Worm (Caenorhabditis elegans): ENCODE data around the gene clec-35.

The clec-35 gene

DNA sequence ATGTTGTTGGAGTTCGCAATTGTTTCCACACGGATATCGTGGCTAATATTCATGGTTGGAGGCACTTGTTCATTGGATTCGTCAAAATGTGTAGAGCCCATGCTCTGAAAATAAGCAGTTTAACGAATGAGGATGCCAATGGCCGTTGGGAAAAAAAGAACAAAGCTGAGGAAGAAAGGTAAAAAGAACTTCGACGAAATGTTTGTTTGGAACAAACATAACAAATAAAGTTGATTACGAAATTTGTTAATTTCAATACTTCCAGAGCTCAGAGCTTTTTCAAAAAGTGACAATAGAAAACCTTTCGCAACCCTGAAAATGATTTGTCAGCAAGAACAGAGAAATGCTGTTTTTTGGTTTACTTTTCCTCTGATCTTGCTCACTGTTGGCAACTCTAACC is 26.2 kb upstream of the clec-35 start, which contains the start of gene F09C6.3:
TSS of gene F09C6.3 (minus strand) at position 101 of the 400 bp plus-strand sequence.
- TF ChIP-seq nhr-10 (tag; optimal IDR thresholded peaks at IDR 0.05) (no peak), egl-43 (GFP tag; IDR thresholded peaks at IDR 0.05) (no peak), zfp-3 (GFP tag; conservative IDR thresholded peaks at IDR 0.05) (no peak)

DNA sequence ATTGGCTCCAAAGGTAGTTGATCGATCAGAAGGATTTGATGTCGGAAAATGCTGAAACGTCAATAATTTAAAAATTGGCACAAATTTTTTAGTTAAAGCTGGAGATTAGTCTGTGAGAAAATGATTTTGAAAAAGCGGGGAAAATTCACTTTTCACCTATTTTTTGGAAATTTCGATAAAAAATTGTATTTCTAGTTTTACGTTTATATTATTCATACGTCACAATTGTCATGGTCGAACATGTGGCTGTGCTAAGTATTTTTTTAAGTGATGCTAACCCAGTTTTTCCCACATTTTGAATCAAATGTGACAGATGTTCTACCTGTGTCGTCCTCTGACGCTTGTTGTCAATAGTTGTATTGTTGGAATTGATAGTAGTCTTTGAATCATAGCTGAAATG is 25.7 kb upstream of the clec-35 start:
- TF ChIP-seq snpc-1.2 (GFP tag; IDR thresholded peaks at IDR 0.05): no peak
- peak in 1 of 2 experiments; percentile 94 for TF ChIP-seq unc-62 (GFP tag; optimal IDR thresholded peaks at IDR 0.05 in 1 of 2)
- no peak for TF ChIP-seq unc-62 (tag; optimal IDR thresholded peaks at IDR 0.05)

DNA sequence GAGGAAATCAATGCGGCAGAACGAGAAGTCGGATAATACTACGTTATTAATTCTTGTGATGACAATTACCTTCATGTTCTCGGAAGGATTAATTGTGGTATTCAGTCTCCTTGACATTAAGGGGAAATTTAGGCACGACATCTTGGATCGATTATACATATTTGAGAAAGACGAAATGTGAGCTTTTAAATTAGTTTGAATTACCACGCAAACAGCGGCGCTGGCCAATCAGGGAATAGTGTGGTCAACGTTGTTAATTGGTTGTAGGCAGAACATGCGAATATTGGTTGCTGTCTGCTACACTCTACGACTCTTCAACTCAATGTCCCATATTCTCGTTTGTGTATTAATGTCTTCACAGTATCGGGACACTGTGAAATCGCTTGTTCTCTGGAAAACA is 21.1 kb upstream of the clec-35 start, which contains the start of gene F49A5.10:
TSS of gene F49A5.10 (plus strand) at position 301 of the 400 bp plus-strand sequence.
- no peak for TF ChIP-seq lin-39 (tag; optimal IDR thresholded peaks at IDR 0.05)
- TF ChIP-seq F49E8.2 (tag; optimal IDR thresholded peaks at IDR 0.05; ENCODE audit: borderline replicate concordance): no peak

DNA sequence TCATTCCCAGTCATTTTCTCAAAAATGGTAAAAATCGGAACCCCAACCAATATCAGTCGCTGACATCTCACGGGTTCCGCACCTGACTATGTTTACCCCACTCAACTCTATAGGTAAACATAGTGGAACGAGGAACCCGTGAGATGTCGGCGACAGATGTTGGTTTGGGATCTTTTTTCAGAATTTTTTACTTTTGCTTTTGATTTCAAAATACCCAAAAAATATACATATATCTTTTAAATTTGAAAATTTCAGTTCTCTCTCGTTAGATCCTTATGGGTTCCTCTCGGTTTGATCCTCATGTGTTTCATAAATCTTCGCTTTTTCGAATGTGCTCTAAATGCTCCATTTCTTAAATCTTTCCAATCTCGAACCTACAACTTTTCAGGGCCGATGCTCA is 19.8 kb upstream of the clec-35 start, which contains the start of gene srw-23:
TSS of gene srw-23 (plus strand) at position 301 of the 400 bp plus-strand sequence.
- TF ChIP-seq unc-62 (GFP tag; optimal IDR thresholded peaks at IDR 0.05 in 1 of 2): peak in 1 of 2 experiments; percentile 28
- no peak for TF ChIP-seq unc-62 (tag; optimal IDR thresholded peaks at IDR 0.05)
- TF ChIP-seq lin-39 (tag; optimal IDR thresholded peaks at IDR 0.05): no peak

DNA sequence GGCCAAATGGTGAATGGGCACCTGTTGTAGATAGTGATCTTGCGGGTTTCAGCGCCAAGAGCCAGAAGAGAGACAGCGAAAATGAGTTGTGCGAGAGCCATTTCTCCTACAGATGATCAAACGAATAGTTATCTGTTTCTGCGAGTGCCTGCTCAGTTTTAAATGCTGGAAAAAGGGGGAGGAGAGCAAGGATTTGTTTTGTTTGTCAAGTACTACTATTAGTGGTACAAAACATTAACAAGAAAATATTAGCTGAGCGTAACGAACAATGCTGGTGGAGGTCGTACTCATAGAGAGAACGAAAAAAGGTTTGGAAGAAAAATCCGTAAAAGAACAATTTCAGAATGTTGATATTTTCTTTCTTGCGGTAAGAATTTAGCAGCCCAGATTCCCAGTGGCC is 17.5 kb upstream of the clec-35 start, which contains the start of gene thn-4:
TSS of gene thn-4 (minus strand) at position 101 of the 400 bp plus-strand sequence.
- TF ChIP-seq lir-3 (tag; optimal IDR thresholded peaks at IDR 0.05) (no peak), hif-1 (tag; optimal IDR thresholded peaks at IDR 0.05) (no peak), ZK546.5 (tag; optimal IDR thresholded peaks at IDR 0.05) (no peak), F37D6.2 (tag; optimal IDR thresholded peaks at IDR 0.05) (no peak), mes-2 (tag; optimal IDR thresholded peaks at IDR 0.05; ENCODE audit: poor library complexity, severe bottlenecking) (no peak), daf-19 (GFP tag; conservative IDR thresholded peaks at IDR 0.05) (no peak), snpc-1.2 (GFP tag; IDR thresholded peaks at IDR 0.05) (no peak), hlh-30 (tag; optimal IDR thresholded peaks at IDR 0.05; ENCODE audit: insufficient read depth) (no peak), unc-39 (tag; optimal IDR thresholded peaks at IDR 0.05) (no peak), zip-11 (GFP tag; IDR thresholded peaks at IDR 0.05) (no peak), set-16 (GFP tag; IDR thresholded peaks at IDR 0.05) (no peak), nhr-77 (tag; optimal IDR thresholded peaks at IDR 0.05) (no peak), jun-1 (tag; optimal IDR thresholded peaks at IDR 0.05) (no peak), mxl-3 (GFP tag; optimal IDR thresholded peaks at IDR 0.05) (no peak), mdt-29 (GFP tag; IDR thresholded peaks at IDR 0.05) (no peak), duxl-1 (tag; optimal IDR thresholded peaks at IDR 0.05; ENCODE audit: poor library complexity) (no peak), php-3 (GFP tag; IDR thresholded peaks at IDR 0.05) (no peak), F49E8.2 (tag; optimal IDR thresholded peaks at IDR 0.05; ENCODE audit: borderline replicate concordance) (no peak), zip-2 (tag; optimal IDR thresholded peaks at IDR 0.05) (no peak), ceh-20 (GFP tag; IDR thresholded peaks at IDR 0.05) (no peak)

DNA sequence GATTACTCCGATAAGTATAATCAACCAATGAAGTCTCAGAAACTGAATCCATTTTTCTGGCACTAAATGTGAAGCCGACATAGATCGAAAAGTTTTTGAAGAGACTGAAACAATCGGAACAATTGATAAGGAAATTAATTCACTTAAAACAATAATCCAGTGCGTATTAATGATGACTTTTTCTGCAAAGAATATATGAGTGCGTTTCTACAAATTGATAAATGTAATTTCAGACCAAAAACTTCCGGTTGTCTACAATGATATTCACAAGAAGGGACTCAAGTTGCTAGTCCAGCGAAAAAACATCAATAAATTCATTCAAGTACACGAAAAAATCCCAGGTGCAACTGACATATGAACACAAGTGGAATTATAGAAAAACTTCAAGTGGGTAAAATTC is 15.9 kb upstream of the clec-35 start, which contains the start of gene clec-33:
TSS of gene clec-33 (minus strand) at position 101 of the 400 bp plus-strand sequence.
- TF ChIP-seq ceh-28 (tag; optimal IDR thresholded peaks at IDR 0.05) (no peak), mdt-29 (GFP tag; IDR thresholded peaks at IDR 0.05) (no peak), unc-39 (tag; optimal IDR thresholded peaks at IDR 0.05) (no peak), pqm-1 (tag; optimal IDR thresholded peaks at IDR 0.05) (no peak), dve-1 (tag; optimal IDR thresholded peaks at IDR 0.05; ENCODE audit: insufficient read depth) (no peak), daf-16 (GFP tag; optimal IDR thresholded peaks at IDR 0.05) (no peak), daf-16 (tag; optimal IDR thresholded peaks at IDR 0.05) (no peak), mdl-1 (tag; optimal IDR thresholded peaks at IDR 0.05) (no peak), lir-3 (tag; optimal IDR thresholded peaks at IDR 0.05) (no peak), ctbp-1 (GFP tag; IDR thresholded peaks at IDR 0.05) (no peak), lin-38 (GFP tag; IDR thresholded peaks at IDR 0.05) (no peak)
